Fruit fly (Drosophila melanogaster) whole organism, embryonic: ENCODE measurements around the gene CG46430.

Source experiments
- ATbp ChIP-seq: fragments of 200-800 bp; sonication (Bioruptor generic); optimal IDR thresholded peaks from 2 replicates; lab custom pipeline; 2017; ENCODE audit warnings: missing biosample characterization, mild to moderate bottlenecking, missing genetic modification characterization, missing genetic modification reagents
- Antp ChIP-seq: fragments of 200-800 bp; sonication (Bioruptor generic); optimal IDR thresholded peaks from 3 replicates; lab custom pipeline; 2016; ENCODE audit warnings: missing biosample characterization, missing genetic modification characterization
- Asciz ChIP-seq: fragments of 200-800 bp; sonication (Bioruptor generic); optimal IDR thresholded peaks from 2 replicates; lab custom pipeline; 2017; ENCODE audit warnings: missing biosample characterization, mild to moderate bottlenecking, missing genetic modification characterization, missing genetic modification reagents
- CG10366 ChIP-seq: fragments of 200-800 bp; sonication (Bioruptor generic); IDR thresholded peaks from 2 replicates; pipeline ENCODE4 v1.3.6; 2022; ENCODE audit warnings: missing biosample characterization, missing genetic modification characterization
- CG10654 ChIP-seq: fragments of 200-800 bp; sonication (Bioruptor generic); optimal IDR thresholded peaks from 2 replicates; lab custom pipeline; 2016; ENCODE audit warnings: missing biosample characterization, missing genetic modification characterization
- CG11696 ChIP-seq: fragments of 200-800 bp; sonication (Bioruptor generic); IDR thresholded peaks from 2 replicates; pipeline ENCODE4 v1.3.6; 2022; ENCODE audit warnings: missing biosample characterization, missing genetic modification characterization
- CG12942 ChIP-seq: fragments of 200-800 bp; sonication (Bioruptor generic); optimal IDR thresholded peaks from 3 replicates; lab custom pipeline; 2016; ENCODE audit warnings: missing biosample characterization, missing genetic modification characterization
- CG15514 ChIP-seq: fragments of 200-800 bp; sonication (Bioruptor generic); optimal IDR thresholded peaks from 3 replicates; lab custom pipeline; 2017; ENCODE audit warnings: missing biosample characterization, missing genetic modification characterization, mild to moderate bottlenecking, moderate library complexity, missing genetic modification reagents
- CG16863 ChIP-seq: fragments of 200-800 bp; sonication (Bioruptor generic); optimal IDR thresholded peaks from 3 replicates; lab custom pipeline; 2016; ENCODE audit warnings: missing biosample characterization, missing genetic modification characterization
- CG2875 ChIP-seq: fragments of 200-800 bp; sonication (Bioruptor generic); optimal IDR thresholded peaks from 2 replicates; lab custom pipeline; 2017; ENCODE audit warnings: missing biosample characterization, mild to moderate bottlenecking, missing genetic modification characterization, missing genetic modification reagents
- CG30431 ChIP-seq: fragments of 200-800 bp; sonication (Bioruptor generic); optimal IDR thresholded peaks from 2 replicates; lab custom pipeline; 2017; ENCODE audit warnings: missing biosample characterization, missing genetic modification characterization
- CG31224 ChIP-seq: fragments of 200-800 bp; sonication (Bioruptor generic); IDR thresholded peaks from 2 replicates; pipeline ENCODE4 v1.3.6; 2022; ENCODE audit warnings: missing biosample characterization, missing genetic modification characterization
- CG3838 ChIP-seq: fragments of 200-800 bp; sonication (Bioruptor generic); optimal IDR thresholded peaks from 3 replicates; lab custom pipeline; 2016; ENCODE audit warnings: missing biosample characterization, missing genetic modification characterization
- CG42726 ChIP-seq: fragments of 200-800 bp; sonication (Bioruptor generic); IDR thresholded peaks from 2 replicates; pipeline ENCODE4 v1.3.6; 2022; ENCODE audit warnings: missing biosample characterization, missing genetic modification characterization; ENCODE audit not compliant: partially characterized antibody
- CG5953 ChIP-seq: fragments of 200-800 bp; sonication (Bioruptor generic); IDR thresholded peaks from 2 replicates; pipeline ENCODE4 v1.3.6; 2022; ENCODE audit warnings: missing biosample characterization, missing genetic modification characterization
- CG6272 ChIP-seq: fragments of 200-800 bp; sonication (Bioruptor generic); IDR thresholded peaks from 2 replicates; pipeline ENCODE4 v1.3.6; 2022; ENCODE audit warnings: missing biosample characterization, missing genetic modification characterization
- CG7839 ChIP-seq: fragments of 200-800 bp; sonication (Bioruptor generic); optimal IDR thresholded peaks from 3 replicates; lab custom pipeline; 2018; ENCODE audit warnings: missing biosample characterization, mild to moderate bottlenecking, missing genetic modification characterization, moderate library complexity
- CG7928 ChIP-seq: fragments of 200-800 bp; sonication (Bioruptor generic); optimal IDR thresholded peaks from 2 replicates; lab custom pipeline; 2017; ENCODE audit warnings: missing biosample characterization, mild to moderate bottlenecking, missing genetic modification characterization
- CG9727 ChIP-seq: fragments of 200-800 bp; sonication (Bioruptor generic); optimal IDR thresholded peaks from 3 replicates; lab custom pipeline; 2017; ENCODE audit warnings: missing biosample characterization, mild to moderate bottlenecking, missing genetic modification characterization
- Camta ChIP-seq: fragments of 200-800 bp; sonication (Bioruptor generic); optimal IDR thresholded peaks from 2 replicates; lab custom pipeline; 2016; ENCODE audit warnings: missing biosample characterization, missing genetic modification characterization
- Chrac-16 ChIP-seq: fragments of 200-800 bp; sonication (Bioruptor generic); optimal IDR thresholded peaks from 3 replicates; lab custom pipeline; 2016; ENCODE audit warnings: missing biosample characterization, missing genetic modification characterization
- D19A ChIP-seq: fragments of 200-800 bp; optimal IDR thresholded peaks from 3 replicates; lab custom pipeline; 2019; ENCODE audit warnings: missing biosample characterization, mild to moderate bottlenecking, missing genetic modification characterization, moderate library complexity
- Dip3 ChIP-seq: fragments of 200-800 bp; sonication (Bioruptor generic); optimal IDR thresholded peaks from 3 replicates; lab custom pipeline; 2016; ENCODE audit warnings: missing biosample characterization, missing genetic modification characterization
- Doc3 ChIP-seq: fragments of 200-800 bp; sonication (Bioruptor generic); IDR thresholded peaks from 3 replicates; pipeline ENCODE4 v1.3.6; 2022; ENCODE audit warnings: missing biosample characterization, missing genetic modification characterization; ENCODE audit not compliant: partially characterized antibody
- ERR ChIP-seq: fragments of 200-800 bp; sonication (Bioruptor generic); optimal IDR thresholded peaks from 2 replicates; lab custom pipeline; 2016; ENCODE audit warnings: missing biosample characterization, missing genetic modification characterization
- H2.0 ChIP-seq: fragments of 200-800 bp; sonication (Bioruptor generic); IDR thresholded peaks from 2 replicates; pipeline ENCODE4 v1.3.6; 2022; ENCODE audit warnings: missing biosample characterization, missing genetic modification characterization
- Hr78 ChIP-seq, 2 experiments: fragments of 200-800 bp in 1 of 2; fragments of >200 bp in 1 of 2; sonication (Bioruptor generic) in 1 of 2; optimal IDR thresholded peaks; 2 replicates each; lab custom pipeline; 2017 to 2019; ENCODE audit warnings: missing biosample characterization in 2 of 2, missing genetic modification characterization in 2 of 2, mild to moderate bottlenecking in 1 of 2, moderate library complexity in 1 of 2
- Mad ChIP-seq: fragments of 200-800 bp; sonication (Bioruptor generic); optimal IDR thresholded peaks from 2 replicates; lab custom pipeline; 2016; ENCODE audit warnings: missing biosample characterization, missing genetic modification characterization
- Myb ChIP-seq: fragments of 200-800 bp; sonication (Bioruptor generic); optimal IDR thresholded peaks from 2 replicates; lab custom pipeline; 2016; ENCODE audit warnings: missing biosample characterization, missing genetic modification characterization
- Nf-YB ChIP-seq: fragments of 200-800 bp; sonication (Bioruptor generic); optimal IDR thresholded peaks from 3 replicates; lab custom pipeline; 2019; ENCODE audit warnings: missing biosample characterization, mild to moderate bottlenecking, missing genetic modification characterization, moderate library complexity
- PHDP ChIP-seq: fragments of 200-800 bp; sonication (Bioruptor generic); optimal IDR thresholded peaks from 3 replicates; lab custom pipeline; 2018; ENCODE audit warnings: missing biosample characterization, mild to moderate bottlenecking, missing genetic modification characterization, moderate library complexity
- Ptx1 ChIP-seq: fragments of 200-800 bp; sonication (Bioruptor generic); IDR thresholded peaks from 2 replicates; pipeline ENCODE4 v1.3.6; 2022; ENCODE audit warnings: missing biosample characterization, missing genetic modification characterization
- Rfx ChIP-seq: fragments of 200-800 bp; sonication (Bioruptor generic); IDR thresholded peaks from 2 replicates; pipeline ENCODE4 v1.3.6; 2022; ENCODE audit warnings: missing biosample characterization, missing genetic modification characterization
- YL-1 ChIP-seq: fragments of 200-800 bp; sonication (Bioruptor generic); optimal IDR thresholded peaks from 3 replicates; lab custom pipeline; 2017; ENCODE audit warnings: missing biosample characterization, mild to moderate bottlenecking, missing genetic modification characterization
- cato ChIP-seq: fragments of 200-800 bp; sonication (Bioruptor generic); optimal IDR thresholded peaks from 2 replicates; lab custom pipeline; 2016; ENCODE audit warnings: missing biosample characterization, missing genetic modification characterization, borderline replicate concordance
- dysf ChIP-seq: fragments of 200-800 bp; sonication (Bioruptor generic); IDR thresholded peaks from 3 replicates; pipeline ENCODE4 v1.3.6; 2022; ENCODE audit warnings: missing biosample characterization, missing genetic modification characterization
- eyg ChIP-seq: fragments of 200-800 bp; sonication (Bioruptor generic); optimal IDR thresholded peaks from 3 replicates; lab custom pipeline; 2016; ENCODE audit warnings: missing biosample characterization, missing genetic modification characterization
- fd64A ChIP-seq: fragments of 200-800 bp; sonication (Bioruptor generic); optimal IDR thresholded peaks from 3 replicates; lab custom pipeline; 2018; ENCODE audit warnings: missing biosample characterization, mild to moderate bottlenecking, missing genetic modification characterization
- ftz-f1 ChIP-seq: fragments of 200-800 bp; sonication (Bioruptor generic); optimal IDR thresholded peaks from 2 replicates; lab custom pipeline; 2016; ENCODE audit warnings: missing biosample characterization, missing genetic modification characterization
- gem ChIP-seq: fragments of 200-800 bp; sonication (Bioruptor generic); optimal IDR thresholded peaks from 2 replicates; lab custom pipeline; 2019; ENCODE audit warnings: missing biosample characterization, mild to moderate bottlenecking, missing genetic modification characterization, moderate library complexity
- inv ChIP-seq: fragments of 200-800 bp; sonication (Bioruptor generic); IDR thresholded peaks from 2 replicates; pipeline ENCODE4 v1.3.6; 2022; ENCODE audit warnings: missing biosample characterization, missing genetic modification characterization; ENCODE audit not compliant: partially characterized antibody
- jing ChIP-seq: fragments of 200-800 bp; sonication (Bioruptor generic); optimal IDR thresholded peaks from 2 replicates; lab custom pipeline; 2018; ENCODE audit warnings: missing biosample characterization, mild to moderate bottlenecking, missing genetic modification characterization
- pnt ChIP-seq: fragments of 200-800 bp; sonication (Bioruptor generic); optimal IDR thresholded peaks from 3 replicates; lab custom pipeline; 2016; ENCODE audit warnings: missing biosample characterization, missing genetic modification characterization
- sc ChIP-seq, 3 experiments: fragments of >200 bp in 2 of 3; fragments of 200-800 bp in 1 of 3; sonication (Bioruptor generic) in 1 of 3; optimal IDR thresholded peaks; 2 replicates in 2 of 3; 3 replicates in 1 of 3; lab custom pipeline; 2017; ENCODE audit warnings: mild to moderate bottlenecking in 1 of 3, missing biosample characterization in 1 of 3, missing genetic modification characterization in 1 of 3, missing genetic modification reagents in 1 of 3
- sisA ChIP-seq: fragments of 200-800 bp; sonication (Bioruptor generic); IDR thresholded peaks from 2 replicates; pipeline ENCODE4 v1.3.6; 2022; ENCODE audit warnings: missing biosample characterization, missing genetic modification characterization
- so ChIP-seq: fragments of 200-800 bp; sonication (Bioruptor generic); IDR thresholded peaks from 3 replicates; pipeline ENCODE4 v1.3.6; 2022; ENCODE audit warnings: missing biosample characterization, missing genetic modification characterization
- tna ChIP-seq: fragments of 200-800 bp; sonication (Bioruptor generic); IDR thresholded peaks from 2 replicates; pipeline ENCODE4 v1.3.6; 2022; ENCODE audit warnings: missing biosample characterization, missing genetic modification characterization; ENCODE audit not compliant: partially characterized antibody
- vvl ChIP-seq: fragments of 200-800 bp; sonication (Bioruptor generic); IDR thresholded peaks from 2 replicates; pipeline ENCODE4 v1.3.6; 2022; ENCODE audit warnings: missing biosample characterization, missing genetic modification characterization
- z ChIP-seq: fragments of 200-800 bp; sonication (Bioruptor generic); IDR thresholded peaks from 3 replicates; pipeline ENCODE4 v1.3.6; 2022; ENCODE audit warnings: missing biosample characterization, missing genetic modification characterization
- zen ChIP-seq: fragments of 200-800 bp; sonication (Bioruptor generic); optimal IDR thresholded peaks from 3 replicates; lab custom pipeline; 2018; ENCODE audit warnings: missing biosample characterization, mild to moderate bottlenecking, missing genetic modification characterization, moderate library complexity

The CG46430 gene

DNA sequence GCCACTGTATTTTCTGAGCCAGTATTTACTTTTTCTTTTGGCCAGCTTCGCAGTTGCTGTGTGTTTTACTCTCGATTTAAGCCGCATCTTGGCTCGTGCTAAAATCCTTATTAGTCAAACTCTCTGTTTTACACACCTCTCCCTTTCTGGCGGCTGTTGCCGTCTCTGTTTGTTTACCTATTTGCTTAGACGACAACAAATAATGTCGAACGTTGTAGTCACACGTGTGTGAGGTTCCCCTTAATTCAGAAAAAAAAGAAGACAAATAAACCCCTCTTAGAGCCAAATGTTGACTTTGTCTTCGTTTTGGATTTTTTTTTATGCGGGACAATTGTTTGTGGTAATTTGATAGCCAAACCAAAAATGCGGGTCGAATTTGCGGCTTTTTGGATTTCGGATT is 40.6 kb downstream of the CG46430 start (continued):
- TF ChIP-seq Myb, result peak; percentile 49
- TF ChIP-seq CG15514 (GFP tag; lab: Kevin White, UChicago), result peak; percentile 30
- peak; percentile 76 for TF ChIP-seq Nf-YB (GFP tag; lab: Kevin White, UChicago)
- TF ChIP-seq jing, result peak; percentile 59
- TF ChIP-seq CG7928 (GFP tag; lab: Kevin White, UChicago), result no peak
- peak; percentile 34; the same call in 1 of the 2 replicates for TF ChIP-seq CG10366 (GFP tag; lab: Robert Waterston, UW)
- peak; percentile 77 for TF ChIP-seq pnt
- TF ChIP-seq Hr78 (GFP tag; optimal IDR thresholded peaks at IDR 0.05; lab: Kevin White, UChicago), result peak in 1 of 2 experiments; percentile 15
- TF ChIP-seq CG42726, result no peak
- no peak for TF ChIP-seq inv (GFP tag; lab: Robert Waterston, UW)
- peak; percentile 66 for TF ChIP-seq eyg
- TF ChIP-seq Rfx (GFP tag; lab: Robert Waterston, UW), result no peak; the same call in 1 of the 2 replicates
- no peak for TF ChIP-seq tna (GFP tag; lab: Robert Waterston, UW)
- TF ChIP-seq PHDP (tag; lab: Kevin White, UChicago), result peak; percentile 61
- peak; percentile 71 for TF ChIP-seq CG10654 (GFP tag; lab: Kevin White, UChicago)
- peak; percentile 45 for TF ChIP-seq ERR
- peak; percentile 95 for TF ChIP-seq CG9727 (GFP tag; lab: Kevin White, UChicago)
- peak; percentile 60 for TF ChIP-seq cato (GFP tag; lab: Kevin White, UChicago)
- peak; percentile 81 for TF ChIP-seq CG16863 (GFP tag; lab: Kevin White, UChicago)
- TF ChIP-seq z (GFP tag; lab: Robert Waterston, UW), result peak; percentile 66; the same call in 2 of the 3 replicates
- TF ChIP-seq H2.0, result no peak
- peak; percentile 68 for TF ChIP-seq Antp (GFP tag; lab: Kevin White, UChicago)
- peak; percentile 81 for TF ChIP-seq CG30431 (GFP tag; lab: Kevin White, UChicago)
- TF ChIP-seq ftz-f1, result no peak
- TF ChIP-seq D19A (tag; lab: Kevin White, UChicago), result peak; percentile 57
- peak; percentile 58 for TF ChIP-seq CG7839 (tag; lab: Kevin White, UChicago)
- peak; percentile 75; the same call in 1 of the 3 replicates for TF ChIP-seq so (GFP tag; lab: Robert Waterston, UW)
- TF ChIP-seq Asciz, result peak; percentile 92
- TF ChIP-seq gem, result peak; percentile 84
- peak; percentile 89 for TF ChIP-seq Camta
- TF ChIP-seq zen (tag; lab: Kevin White, UChicago), result peak; percentile 86
- no peak for TF ChIP-seq sisA
- TF ChIP-seq CG3838, result peak; percentile 72
- peak; percentile 41 for TF ChIP-seq Chrac-16 (GFP tag; lab: Kevin White, UChicago)
- peak; percentile 72 for TF ChIP-seq Mad (GFP tag; lab: Kevin White, UChicago)
- TF ChIP-seq CG11696 (GFP tag; lab: Robert Waterston, UW), result peak; percentile 65; the same call in 1 of the 2 replicates
- no peak for TF ChIP-seq CG6272 (GFP tag; lab: Robert Waterston, UW)
- TF ChIP-seq ATbp (GFP tag; lab: Kevin White, UChicago), result peak; percentile 95
- TF ChIP-seq vvl (GFP tag; lab: Robert Waterston, UW), result peak; percentile 77
- TF ChIP-seq Doc3, result no peak
- peak; percentile 95 for TF ChIP-seq CG2875 (GFP tag; lab: Kevin White, UChicago)
- TF ChIP-seq fd64A (GFP tag; lab: Kevin White, UChicago), result peak; percentile 92
- no peak for TF ChIP-seq CG31224 (GFP tag; lab: Robert Waterston, UW)
- peak; percentile 46 for TF ChIP-seq Dip3 (GFP tag; lab: Kevin White, UChicago)
- TF ChIP-seq YL-1 (GFP tag; lab: Kevin White, UChicago), result peak; percentile 86
- TF ChIP-seq dysf (GFP tag; lab: Robert Waterston, UW), result 0 out of 3 replicates have a peak, but pooled peaks have one; percentile 18
- 0 out of 2 replicates have a peak, but pooled peaks have one; percentile 50 for TF ChIP-seq CG5953
- TF ChIP-seq Ptx1 (GFP tag; lab: Robert Waterston, UW), result no peak
- TF ChIP-seq CG12942 (GFP tag; lab: Kevin White, UChicago), result peak; percentile 75
- no peak for TF ChIP-seq sc (optimal IDR thresholded peaks at IDR 0.05; lab: Kevin White, UChicago)
- peak; percentile 91 for TF ChIP-seq sc (GFP tag; optimal IDR thresholded peaks at IDR 0.05; lab: Kevin White, UChicago)
